Fruit fly (Drosophila melanogaster) whole organism, embryonic: Measurements from ENCODE around the gene mthl6.
A peak's percentile ranks its signal among the peaks of the same experiment; 100 is the strongest.
"Not testable (repeated sequence)": the region's sequence is repeated elsewhere in the genome, so short reads cannot be mapped to it uniquely, and the experiment has no call there.

ENCODE experiments used
- Atf3 ChIP-seq: fragments of 200-800 bp; sonication (Bioruptor generic); optimal IDR thresholded peaks from 3 replicates; lab custom pipeline; 2016; ENCODE audit warnings: missing biosample characterization, missing genetic modification characterization
- B-H1 ChIP-seq: fragments of 200-800 bp; sonication (Bioruptor generic); IDR thresholded peaks from 3 replicates; pipeline ENCODE4 v1.3.6; 2022; ENCODE audit warnings: missing biosample characterization, missing genetic modification characterization
- Blimp-1 ChIP-seq: fragments of 200-800 bp; sonication (Bioruptor generic); optimal IDR thresholded peaks from 3 replicates; lab custom pipeline; 2018; ENCODE audit warnings: missing biosample characterization, missing genetic modification characterization, mild to moderate bottlenecking, moderate library complexity, missing genetic modification reagents
- CG10267 ChIP-seq: fragments of 200-800 bp; sonication (Bioruptor generic); optimal IDR thresholded peaks from 2 replicates; lab custom pipeline; 2018; ENCODE audit warnings: missing biosample characterization, mild to moderate bottlenecking, missing genetic modification characterization, moderate library complexity
- CG10979 ChIP-seq: fragments of 200-800 bp; sonication (Bioruptor generic); optimal IDR thresholded peaks from 2 replicates; lab custom pipeline; 2018; ENCODE audit warnings: missing biosample characterization, mild to moderate bottlenecking, missing genetic modification characterization, moderate library complexity
- CG11504 ChIP-seq: fragments of 200-800 bp; sonication (Bioruptor generic); optimal IDR thresholded peaks from 3 replicates; lab custom pipeline; 2019; ENCODE audit warnings: missing biosample characterization, mild to moderate bottlenecking, missing genetic modification characterization, moderate library complexity
- CG16863 ChIP-seq: fragments of 200-800 bp; sonication (Bioruptor generic); optimal IDR thresholded peaks from 3 replicates; lab custom pipeline; 2016; ENCODE audit warnings: missing biosample characterization, missing genetic modification characterization
- CG17361 ChIP-seq: fragments of 200-800 bp; sonication (Bioruptor generic); IDR thresholded peaks from 3 replicates; pipeline ENCODE4 v1.3.6; 2022; ENCODE audit warnings: missing biosample characterization, missing genetic modification characterization
- CG17612 ChIP-seq: fragments of 200-800 bp; sonication (Bioruptor generic); IDR thresholded peaks from 2 replicates; pipeline ENCODE4 v1.3.6; 2022; ENCODE audit warnings: missing biosample characterization, missing genetic modification characterization
- CG32532 ChIP-seq: fragments of 200-800 bp; sonication (Bioruptor generic); IDR thresholded peaks from 2 replicates; pipeline ENCODE4 v1.3.6; 2022; ENCODE audit warnings: missing biosample characterization, missing genetic modification characterization
- CG32767 ChIP-seq: fragments of 200-800 bp; sonication (Bioruptor generic); IDR thresholded peaks from 2 replicates; pipeline ENCODE4 v1.3.6; 2022; ENCODE audit warnings: missing biosample characterization, missing genetic modification characterization
- CG4820 ChIP-seq: fragments of 200-800 bp; sonication (Bioruptor generic); optimal IDR thresholded peaks from 3 replicates; lab custom pipeline; 2016; ENCODE audit warnings: missing biosample characterization, missing genetic modification characterization
- CG5245 ChIP-seq: fragments of 200-800 bp; sonication (Bioruptor generic); optimal IDR thresholded peaks from 3 replicates; lab custom pipeline; 2016; ENCODE audit warnings: missing biosample characterization, missing genetic modification characterization
- CG8359 ChIP-seq: fragments of 200-800 bp; sonication (Bioruptor generic); optimal IDR thresholded peaks from 2 replicates; lab custom pipeline; 2017; ENCODE audit warnings: missing biosample characterization, mild to moderate bottlenecking, missing genetic modification characterization, borderline replicate concordance
- CkIIα-i1 ChIP-seq: fragments of 200-800 bp; sonication (Bioruptor generic); IDR thresholded peaks from 2 replicates; pipeline ENCODE4 v1.3.6; 2022; ENCODE audit warnings: missing biosample characterization, missing genetic modification characterization
- Ets65A ChIP-seq: fragments of 200-800 bp; sonication (Bioruptor generic); peaks from one replicate; lab custom pipeline; 2016; ENCODE audit warnings: missing biosample characterization, missing genetic modification characterization
- NK7.1 ChIP-seq: fragments of 200-800 bp; sonication (Bioruptor generic); optimal IDR thresholded peaks from 3 replicates; lab custom pipeline; 2016; ENCODE audit warnings: missing biosample characterization, missing genetic modification characterization
- Nf-YC ChIP-seq: fragments of 200-800 bp; optimal IDR thresholded peaks from 3 replicates; lab custom pipeline; 2019; ENCODE audit warnings: missing biosample characterization, mild to moderate bottlenecking, missing genetic modification characterization, moderate library complexity
- PHDP ChIP-seq: fragments of 200-800 bp; sonication (Bioruptor generic); optimal IDR thresholded peaks from 3 replicates; lab custom pipeline; 2018; ENCODE audit warnings: missing biosample characterization, mild to moderate bottlenecking, missing genetic modification characterization, moderate library complexity
- Sox102F ChIP-seq: fragments of 200-800 bp; sonication (Bioruptor generic); optimal IDR thresholded peaks from 2 replicates; lab custom pipeline; 2018; ENCODE audit warnings: missing biosample characterization, mild to moderate bottlenecking, missing genetic modification characterization, moderate library complexity
- Sry-δ ChIP-seq: fragments of 200-800 bp; sonication (Bioruptor generic); optimal IDR thresholded peaks from 2 replicates; lab custom pipeline; 2016; ENCODE audit warnings: missing biosample characterization, missing genetic modification characterization
- Vsx1 ChIP-seq: fragments of 200-800 bp; sonication (Bioruptor generic); optimal IDR thresholded peaks from 2 replicates; lab custom pipeline; 2017; ENCODE audit warnings: missing biosample characterization, mild to moderate bottlenecking, missing genetic modification characterization, missing genetic modification reagents
- ac ChIP-seq: fragments of 200-800 bp; sonication (Bioruptor generic); optimal IDR thresholded peaks from 3 replicates; lab custom pipeline; 2017; ENCODE audit warnings: missing biosample characterization, mild to moderate bottlenecking, missing genetic modification characterization
- ase ChIP-seq: fragments of 200-800 bp; sonication (Bioruptor generic); IDR thresholded peaks from 3 replicates; pipeline ENCODE4 v1.3.6; 2022; ENCODE audit warnings: missing biosample characterization, missing genetic modification characterization
- bbx ChIP-seq: fragments of 200-800 bp; sonication (Bioruptor generic); IDR thresholded peaks from 2 replicates; pipeline ENCODE4 v1.3.6; 2022; ENCODE audit warnings: missing biosample characterization, missing genetic modification characterization; ENCODE audit not compliant: partially characterized antibody
- bcd ChIP-seq: fragments of 200-800 bp; sonication (Bioruptor generic); optimal IDR thresholded peaks from 2 replicates; lab custom pipeline; 2017; ENCODE audit warnings: missing biosample characterization, mild to moderate bottlenecking, missing genetic modification characterization
- disco-r ChIP-seq: fragments of 200-800 bp; sonication (Bioruptor generic); optimal IDR thresholded peaks from 2 replicates; lab custom pipeline; 2016; ENCODE audit warnings: missing biosample characterization, missing genetic modification characterization
- fd96Cb ChIP-seq: fragments of 200-800 bp; sonication (Bioruptor generic); optimal IDR thresholded peaks from 2 replicates; lab custom pipeline; 2018; ENCODE audit warnings: missing biosample characterization, mild to moderate bottlenecking, missing genetic modification characterization, moderate library complexity
- ftz-f1 ChIP-seq: fragments of 200-800 bp; sonication (Bioruptor generic); optimal IDR thresholded peaks from 2 replicates; lab custom pipeline; 2016; ENCODE audit warnings: missing biosample characterization, missing genetic modification characterization
- p53 ChIP-seq: fragments of 200-800 bp; sonication (Bioruptor generic); optimal IDR thresholded peaks from 2 replicates; lab custom pipeline; 2016; ENCODE audit warnings: missing biosample characterization, missing genetic modification characterization
- sens ChIP-seq: fragments of 200-800 bp; sonication (Bioruptor generic); peaks from one replicate; lab custom pipeline; 2016; ENCODE audit warnings: missing biosample characterization, missing genetic modification characterization
- slbo ChIP-seq: fragments of 200-800 bp; sonication (Bioruptor generic); IDR thresholded peaks from 2 replicates; pipeline ENCODE4 v1.3.6; 2022; ENCODE audit warnings: missing biosample characterization, missing genetic modification characterization
- sr ChIP-seq: fragments of 200-800 bp; sonication (Bioruptor generic); IDR thresholded peaks from 3 replicates; pipeline ENCODE4 v1.3.6; 2022; ENCODE audit warnings: missing biosample characterization, missing genetic modification characterization
- ssp ChIP-seq: fragments of 200-800 bp; sonication (Bioruptor generic); IDR thresholded peaks from 2 replicates; pipeline ENCODE4 v1.3.6; 2022; ENCODE audit warnings: missing biosample characterization, missing genetic modification characterization
- tio ChIP-seq: fragments of 200-800 bp; sonication (Bioruptor generic); optimal IDR thresholded peaks from 2 replicates; lab custom pipeline; 2017; ENCODE audit warnings: missing biosample characterization, missing genetic modification characterization, inconsistent platforms
- usp ChIP-seq: fragments of >200 bp; optimal IDR thresholded peaks from 2 replicates; lab custom pipeline; 2017; ENCODE audit warnings: missing biosample characterization, missing genetic modification characterization

Gene mthl6

dm6 chr3L:7470202-7470601 lies 15.6 kb upstream of the mthl6 start, which contains the start of gene CG8543:
Gene CG8543, minus strand, starts transcription at chr3L:7470302.
- TF ChIP-seq B-H1 (GFP tag; lab: Robert Waterston, UW) = no peak
- no peak for TF ChIP-seq ftz-f1 (GFP tag; lab: Kevin White, UChicago)

- TF ChIP-seq ssp (GFP tag; lab: Robert Waterston, UW) (peak; percentile 12; the same call in 1 of the 2 replicates), CG32767 (GFP tag; lab: Robert Waterston, UW) (no peak), Nf-YC (tag; lab: Kevin White, UChicago) (no peak), Sox102F (GFP tag; lab: Kevin White, UChicago) (no peak), p53 (GFP tag; lab: Kevin White, UChicago) (no peak)
Observed at dm6 chr3L:7471259-7471658, 14.5 kb upstream of the mthl6 start, which contains the start of gene CG8541. Gene CG8541, plus strand, starts transcription at chr3L:7471559.

- TF ChIP-seq CG17361 (GFP tag; lab: Robert Waterston, UW) = no peak
- no peak for TF ChIP-seq CG17612 (GFP tag; lab: Robert Waterston, UW)
- TF ChIP-seq Sry-δ (GFP tag; lab: Kevin White, UChicago) = no peak
Observed at dm6 chr3L:7475270-7475669, 10.5 kb upstream of the mthl6 start, which contains the start of gene CG43292. Gene CG43292, plus strand, starts transcription at chr3L:7475570.

- TF ChIP-seq CG11504 (tag; lab: Kevin White, UChicago) (peak; percentile 6), fd96Cb (no peak)
Observed at dm6 chr3L:7491564-7491963, 5.8 kb downstream of the mthl6 start, which contains the start of gene Cyp316a1. Gene Cyp316a1, plus strand, starts transcription at chr3L:7491864.

- TF ChIP-seq ac (GFP tag; lab: Kevin White, UChicago) = no peak
- no peak for TF ChIP-seq PHDP
- TF ChIP-seq Blimp-1 (GFP tag; lab: Kevin White, UChicago) = no peak
- TF ChIP-seq Ets65A = peak; percentile 46
- TF ChIP-seq, all 482 proteins: peak for 1
Observed at dm6 chr3L:7496097-7496496, 10.3 kb downstream of the mthl6 start, which contains the start of gene Cyp4d8. Gene Cyp4d8, minus strand, starts transcription at chr3L:7496197.

dm6 chr3L:7498731-7499130 lies 13.0 kb downstream of the mthl6 start, which contains the start of gene CG8539:
Gene CG8539, minus strand, starts transcription at chr3L:7498831.
- not testable (repeated sequence) for TF ChIP-seq CG5245 (GFP tag; lab: Kevin White, UChicago); ase (GFP tag; lab: Robert Waterston, UW); CG10267 (tag; lab: Kevin White, UChicago)

- TF ChIP-seq CkIIα-i1 (no peak), Atf3 (no peak)
Observed at dm6 chr3L:7506117-7506516, 20.4 kb downstream of the mthl6 start, which contains the start of gene CG7548. Gene CG7548, minus strand, starts transcription at chr3L:7506217.

- TF ChIP-seq tio (GFP tag; lab: Kevin White, UChicago) (no peak), CG16863 (GFP tag; lab: Kevin White, UChicago) (peak; percentile 16), sr (GFP tag; lab: Robert Waterston, UW) (no peak), ase (GFP tag; lab: Robert Waterston, UW) (no peak), disco-r (GFP tag; lab: Kevin White, UChicago) (no peak), NK7.1 (GFP tag; lab: Kevin White, UChicago) (no peak), bcd (GFP tag; lab: Kevin White, UChicago) (peak; percentile 31), sens (GFP tag; lab: Kevin White, UChicago) (peak; percentile 34), CG4820 (no peak), CG8359 (no peak), CG10979 (tag; lab: Kevin White, UChicago) (no peak), slbo (GFP tag; lab: Robert Waterston, UW) (peak; percentile 69), CG32532 (peak; percentile 50), usp (GFP tag; lab: Kevin White, UChicago) (no peak), bbx (GFP tag; lab: Robert Waterston, UW) (no peak; the same call in 1 of the 2 replicates), Vsx1 (GFP tag; lab: Kevin White, UChicago) (no peak)
Observed at dm6 chr3L:7510414-7511384, 24.9 kb downstream of the mthl6 start, which contains the start of gene CG7546. Gene CG7546, plus strand, starts transcription at chr3L:7510986.
